Fruit fly (Drosophila melanogaster) whole organism, embryonic: ENCODE results near the gene CG31882.

ENCODE experiments used
- Adf1 ChIP-seq: fragments of 200-800 bp; sonication (Bioruptor generic); IDR thresholded peaks from 2 replicates; pipeline ENCODE4 v1.3.6; 2022; ENCODE audit warnings: missing biosample characterization, missing genetic modification characterization
- B-H1 ChIP-seq: fragments of 200-800 bp; sonication (Bioruptor generic); IDR thresholded peaks from 3 replicates; pipeline ENCODE4 v1.3.6; 2022; ENCODE audit warnings: missing biosample characterization, missing genetic modification characterization
- CG11398 ChIP-seq: fragments of 200-800 bp; sonication (Bioruptor generic); optimal IDR thresholded peaks from 2 replicates; lab custom pipeline; 2016; ENCODE audit warnings: missing biosample characterization, missing genetic modification characterization
- CG11695 ChIP-seq: fragments of 200-800 bp; sonication (Bioruptor generic); IDR thresholded peaks from 3 replicates; pipeline ENCODE4 v1.3.6; 2022; ENCODE audit warnings: missing biosample characterization, missing genetic modification characterization
- CG13287 ChIP-seq: fragments of 200-800 bp; sonication (Bioruptor generic); IDR thresholded peaks from 2 replicates; pipeline ENCODE4 v1.3.6; 2022; ENCODE audit warnings: missing biosample characterization, missing genetic modification characterization; ENCODE audit not compliant: partially characterized antibody
- CG13424 ChIP-seq: fragments of 200-800 bp; sonication (Bioruptor generic); optimal IDR thresholded peaks from 2 replicates; lab custom pipeline; 2019; ENCODE audit warnings: missing biosample characterization, mild to moderate bottlenecking, missing genetic modification characterization, moderate library complexity
- CG14710 ChIP-seq: fragments of 200-800 bp; sonication (Bioruptor generic); optimal IDR thresholded peaks from 3 replicates; lab custom pipeline; 2019; ENCODE audit warnings: missing biosample characterization, mild to moderate bottlenecking, missing genetic modification characterization, moderate library complexity
- CG16815 ChIP-seq: fragments of 200-800 bp; sonication (Bioruptor generic); optimal IDR thresholded peaks from 3 replicates; lab custom pipeline; 2017; ENCODE audit warnings: missing biosample characterization, mild to moderate bottlenecking, missing genetic modification characterization
- CG18599 ChIP-seq: fragments of 200-800 bp; sonication (Bioruptor generic); optimal IDR thresholded peaks from 3 replicates; lab custom pipeline; 2017; ENCODE audit warnings: missing biosample characterization, missing genetic modification characterization, mild to moderate bottlenecking, moderate library complexity, missing genetic modification reagents
- CG2712 ChIP-seq: fragments of 200-800 bp; optimal IDR thresholded peaks from 3 replicates; lab custom pipeline; 2019; ENCODE audit warnings: missing biosample characterization, mild to moderate bottlenecking, missing genetic modification characterization, moderate library complexity
- CG2875 ChIP-seq: fragments of 200-800 bp; sonication (Bioruptor generic); optimal IDR thresholded peaks from 2 replicates; lab custom pipeline; 2017; ENCODE audit warnings: missing biosample characterization, mild to moderate bottlenecking, missing genetic modification characterization, missing genetic modification reagents
- CG30403 ChIP-seq: fragments of 200-800 bp; sonication (Bioruptor generic); optimal IDR thresholded peaks from 3 replicates; lab custom pipeline; 2016; ENCODE audit warnings: missing biosample characterization, missing genetic modification characterization
- CG43689 ChIP-seq: fragments of 200-800 bp; sonication (Bioruptor generic); IDR thresholded peaks from 2 replicates; pipeline ENCODE4 v1.3.6; 2022; ENCODE audit warnings: missing biosample characterization, missing genetic modification characterization
- CG7357 ChIP-seq: fragments of 200-800 bp; sonication (Bioruptor generic); IDR thresholded peaks from 3 replicates; pipeline ENCODE4 v1.3.6; 2022; ENCODE audit warnings: missing biosample characterization, missing genetic modification characterization
- CG9437 ChIP-seq: fragments of 200-800 bp; sonication (Bioruptor generic); optimal IDR thresholded peaks from 2 replicates; lab custom pipeline; 2018; ENCODE audit warnings: missing biosample characterization, mild to moderate bottlenecking, missing genetic modification characterization
- CkIIα-i1 ChIP-seq: fragments of 200-800 bp; sonication (Bioruptor generic); IDR thresholded peaks from 2 replicates; pipeline ENCODE4 v1.3.6; 2022; ENCODE audit warnings: missing biosample characterization, missing genetic modification characterization
- Dad ChIP-seq: fragments of 200-800 bp; sonication (Bioruptor generic); optimal IDR thresholded peaks from 3 replicates; lab custom pipeline; 2016; ENCODE audit warnings: missing biosample characterization, missing genetic modification characterization
- Dbx ChIP-seq: fragments of 200-800 bp; sonication (Bioruptor generic); IDR thresholded peaks from 3 replicates; pipeline ENCODE4 v1.3.6; 2022; ENCODE audit warnings: missing biosample characterization, missing genetic modification characterization
- H2.0 ChIP-seq: fragments of 200-800 bp; sonication (Bioruptor generic); IDR thresholded peaks from 2 replicates; pipeline ENCODE4 v1.3.6; 2022; ENCODE audit warnings: missing biosample characterization, missing genetic modification characterization
- HLHmδ ChIP-seq: fragments of 200-800 bp; sonication (Bioruptor generic); optimal IDR thresholded peaks from 2 replicates; lab custom pipeline; 2018; ENCODE audit warnings: missing biosample characterization, mild to moderate bottlenecking, missing genetic modification characterization, moderate library complexity
- Lhr ChIP-seq: fragments of 200-800 bp; sonication (Bioruptor generic); optimal IDR thresholded peaks from 3 replicates; lab custom pipeline; 2017; ENCODE audit warnings: mild to moderate bottlenecking, missing biosample characterization, missing genetic modification reagents, missing genetic modification characterization
- MBD-R2 ChIP-seq: fragments of 200-800 bp; sonication (Bioruptor generic); IDR thresholded peaks from 2 replicates; pipeline ENCODE4 v1.3.6; 2022; ENCODE audit warnings: missing biosample characterization, missing genetic modification characterization
- MTF-1 ChIP-seq: fragments of 200-800 bp; sonication (Bioruptor generic); optimal IDR thresholded peaks from 2 replicates; lab custom pipeline; 2018; ENCODE audit warnings: missing biosample characterization, mild to moderate bottlenecking, missing genetic modification characterization, borderline replicate concordance
- Myb ChIP-seq: fragments of 200-800 bp; sonication (Bioruptor generic); optimal IDR thresholded peaks from 2 replicates; lab custom pipeline; 2016; ENCODE audit warnings: missing biosample characterization, missing genetic modification characterization
- NfI ChIP-seq: fragments of 200-800 bp; sonication (Bioruptor generic); optimal IDR thresholded peaks from 3 replicates; lab custom pipeline; 2018; ENCODE audit warnings: missing biosample characterization, mild to moderate bottlenecking, missing genetic modification characterization, moderate library complexity
- Scr ChIP-seq: fragments of 200-800 bp; sonication (Bioruptor generic); IDR thresholded peaks from 2 replicates; pipeline ENCODE4 v1.3.6; 2022; ENCODE audit warnings: missing biosample characterization, missing genetic modification characterization; ENCODE audit not compliant: partially characterized antibody
- Sry-β ChIP-seq: fragments of 200-800 bp; sonication (Bioruptor generic); optimal IDR thresholded peaks from 2 replicates; lab custom pipeline; 2018; ENCODE audit warnings: missing biosample characterization, mild to moderate bottlenecking, missing genetic modification characterization, moderate library complexity
- TFAM ChIP-seq: fragments of 200-800 bp; sonication (Bioruptor generic); optimal IDR thresholded peaks from 2 replicates; lab custom pipeline; 2017; ENCODE audit warnings: missing biosample characterization, missing genetic modification characterization, inconsistent platforms
- YL-1 ChIP-seq: fragments of 200-800 bp; sonication (Bioruptor generic); optimal IDR thresholded peaks from 3 replicates; lab custom pipeline; 2017; ENCODE audit warnings: missing biosample characterization, mild to moderate bottlenecking, missing genetic modification characterization
- ap ChIP-seq: fragments of 200-800 bp; sonication (Bioruptor generic); IDR thresholded peaks from 2 replicates; pipeline ENCODE4 v1.3.6; 2022; ENCODE audit warnings: missing biosample characterization, missing genetic modification characterization
- bbx ChIP-seq: fragments of 200-800 bp; sonication (Bioruptor generic); IDR thresholded peaks from 2 replicates; pipeline ENCODE4 v1.3.6; 2022; ENCODE audit warnings: missing biosample characterization, missing genetic modification characterization; ENCODE audit not compliant: partially characterized antibody
- btn ChIP-seq: fragments of 200-800 bp; sonication (Bioruptor generic); optimal IDR thresholded peaks from 2 replicates; lab custom pipeline; 2016; ENCODE audit warnings: missing biosample characterization, missing genetic modification characterization
- chinmo ChIP-seq: fragments of 200-800 bp; sonication (Bioruptor generic); IDR thresholded peaks from 4 replicates; pipeline ENCODE4 v1.3.6; 2022; ENCODE audit warnings: missing biosample characterization, missing genetic modification characterization; ENCODE audit not compliant: partially characterized antibody
- dpn ChIP-seq, 2 experiments: fragments of 200-800 bp; sonication (Bioruptor generic); optimal IDR thresholded peaks; 3 replicates each; lab custom pipeline; 2016; ENCODE audit warnings: missing biosample characterization in 2 of 2, missing genetic modification characterization in 2 of 2
- exex ChIP-seq: fragments of 200-800 bp; sonication (Bioruptor generic); optimal IDR thresholded peaks from 4 replicates; lab custom pipeline; 2018; ENCODE audit warnings: missing biosample characterization, mild to moderate bottlenecking, missing genetic modification characterization, moderate library complexity
- fd102C ChIP-seq: fragments of 200-800 bp; sonication (Bioruptor generic); optimal IDR thresholded peaks from 2 replicates; lab custom pipeline; 2018; ENCODE audit warnings: missing biosample characterization, mild to moderate bottlenecking, missing genetic modification characterization, moderate library complexity
- gsb ChIP-seq: fragments of 200-800 bp; sonication (Bioruptor generic); IDR thresholded peaks from 2 replicates; pipeline ENCODE4 v1.3.6; 2022; ENCODE audit warnings: missing biosample characterization, missing genetic modification characterization
- her ChIP-seq: fragments of 200-800 bp; sonication (Bioruptor generic); optimal IDR thresholded peaks from 2 replicates; lab custom pipeline; 2016; ENCODE audit warnings: missing biosample characterization, missing genetic modification characterization
- lab ChIP-seq: fragments of 200-800 bp; sonication (Bioruptor generic); optimal IDR thresholded peaks from 3 replicates; lab custom pipeline; 2017; ENCODE audit warnings: missing biosample characterization, missing genetic modification characterization, mild to moderate bottlenecking, moderate library complexity, missing genetic modification reagents
- maf-S ChIP-seq: fragments of 200-800 bp; sonication (Bioruptor generic); optimal IDR thresholded peaks from 2 replicates; lab custom pipeline; 2016; ENCODE audit warnings: missing biosample characterization, missing genetic modification characterization
- mirr ChIP-seq: fragments of 200-800 bp; sonication (Bioruptor generic); optimal IDR thresholded peaks from 3 replicates; lab custom pipeline; 2018; ENCODE audit warnings: missing biosample characterization, mild to moderate bottlenecking, missing genetic modification characterization
- oc ChIP-seq: fragments of 200-800 bp; sonication (Bioruptor generic); optimal IDR thresholded peaks from 2 replicates; lab custom pipeline; 2018; ENCODE audit warnings: missing biosample characterization, mild to moderate bottlenecking, missing genetic modification characterization, moderate library complexity
- salm ChIP-seq: fragments of 200-800 bp; sonication (Bioruptor generic); optimal IDR thresholded peaks from 2 replicates; lab custom pipeline; 2018; ENCODE audit warnings: missing biosample characterization, mild to moderate bottlenecking, missing genetic modification characterization
- schlank ChIP-seq: fragments of 200-800 bp; sonication (Bioruptor generic); optimal IDR thresholded peaks from 2 replicates; lab custom pipeline; 2018; ENCODE audit warnings: missing biosample characterization, mild to moderate bottlenecking, missing genetic modification characterization
- slp2 ChIP-seq: fragments of 200-800 bp; sonication (Bioruptor generic); optimal IDR thresholded peaks from 2 replicates; lab custom pipeline; 2016; ENCODE audit warnings: missing biosample characterization, missing genetic modification characterization
- sr ChIP-seq: fragments of 200-800 bp; sonication (Bioruptor generic); IDR thresholded peaks from 3 replicates; pipeline ENCODE4 v1.3.6; 2022; ENCODE audit warnings: missing biosample characterization, missing genetic modification characterization
- trem ChIP-seq: fragments of 200-800 bp; optimal IDR thresholded peaks from 3 replicates; lab custom pipeline; 2019; ENCODE audit warnings: missing biosample characterization, mild to moderate bottlenecking, missing genetic modification characterization, moderate library complexity
- trh ChIP-seq: fragments of 200-800 bp; sonication (Bioruptor generic); optimal IDR thresholded peaks from 2 replicates; lab custom pipeline; 2016; ENCODE audit warnings: missing biosample characterization, missing genetic modification characterization
- unpg ChIP-seq: fragments of 200-800 bp; sonication (Bioruptor generic); optimal IDR thresholded peaks from 3 replicates; lab custom pipeline; 2018; ENCODE audit warnings: missing biosample characterization, mild to moderate bottlenecking, missing genetic modification characterization, moderate library complexity
- zf30C ChIP-seq: fragments of 200-800 bp; sonication (Bioruptor generic); optimal IDR thresholded peaks from 3 replicates; lab custom pipeline; 2018; ENCODE audit warnings: missing biosample characterization, mild to moderate bottlenecking, missing genetic modification characterization

The CG31882 gene

dm6 chr2L:9594625-9595300, 30.3 kb downstream of the CG31882 start (continued):
- TF ChIP-seq CG13287 (GFP tag; lab: Robert Waterston, UW) (no peak), mirr (GFP tag; lab: Kevin White, UChicago) (no peak), sr (GFP tag; lab: Robert Waterston, UW) (no peak), CG2712 (tag; lab: Kevin White, UChicago) (peak; percentile 85), Adf1 (GFP tag; lab: Robert Waterston, UW) (no peak), schlank (no peak), unpg (peak; percentile 52), btn (no peak), CG11398 (GFP tag; lab: Kevin White, UChicago) (no peak), CG14710 (peak; percentile 76), CG16815 (GFP tag; lab: Kevin White, UChicago) (peak; percentile 39), bbx (GFP tag; lab: Robert Waterston, UW) (no peak), salm (tag; lab: Kevin White, UChicago) (no peak), ap (GFP tag; lab: Robert Waterston, UW) (peak; percentile 45), H2.0 (GFP tag; lab: Robert Waterston, UW) (0 out of 2 replicates have a peak, but pooled peaks have one; percentile 14), slp2 (GFP tag; lab: Kevin White, UChicago) (no peak), zf30C (GFP tag; lab: Kevin White, UChicago) (peak; percentile 76), MTF-1 (no peak), TFAM (no peak), YL-1 (GFP tag; lab: Kevin White, UChicago) (no peak), HLHmδ (GFP tag; lab: Kevin White, UChicago) (no peak), MBD-R2 (GFP tag; lab: Robert Waterston, UW) (no peak), CG13424 (tag; lab: Kevin White, UChicago) (peak; percentile 18), her (no peak), CG9437 (GFP tag; lab: Kevin White, UChicago) (no peak), oc (tag; lab: Kevin White, UChicago) (no peak), exex (tag; lab: Kevin White, UChicago) (no peak), CG18599 (GFP tag; lab: Kevin White, UChicago) (peak; percentile 29), B-H1 (GFP tag; lab: Robert Waterston, UW) (no peak), gsb (no peak), fd102C (GFP tag; lab: Kevin White, UChicago) (peak; percentile 7), trh (no peak), chinmo (GFP tag; lab: Robert Waterston, UW) (no peak), CG2875 (peak; percentile 37), CkIIα-i1 (no peak), Dbx (GFP tag; lab: Robert Waterston, UW) (no peak), CG11695 (no peak), maf-S (GFP tag; lab: Kevin White, UChicago) (no peak), trem (peak; percentile 62), NfI (GFP tag; lab: Kevin White, UChicago) (no peak), Scr (no peak), lab (GFP tag; lab: Kevin White, UChicago) (peak; percentile 9), Sry-β (no peak), Dad (GFP tag; lab: Kevin White, UChicago) (no peak), CG7357 (GFP tag; lab: Robert Waterston, UW) (no peak), dpn (GFP tag; optimal IDR thresholded peaks at IDR 0.05; lab: Kevin White, UChicago) (peak in 1 of 2 experiments; percentile 19), CG43689 (GFP tag; lab: Robert Waterston, UW) (no peak), Lhr (GFP tag; lab: Kevin White, UChicago) (peak; percentile 12), Myb (GFP tag; lab: Kevin White, UChicago) (no peak), CG30403 (peak; percentile 22)
